Worm (Caenorhabditis elegans): Measurements from ENCODE around the gene acl-8.

Gene acl-8

ce11 chrV:6429870-6430339, 20.8 kb upstream of the acl-8 start, which contains the start of gene alh-4:
Gene alh-4, minus strand, starts transcription at chrV:6429920.
- no peak for TF ChIP-seq daf-16 (GFP tag; optimal IDR thresholded peaks at IDR 0.05)
- TF ChIP-seq daf-16 (tag; optimal IDR thresholded peaks at IDR 0.05): no peak
- TF ChIP-seq ceh-32 (tag; optimal IDR thresholded peaks at IDR 0.05; ENCODE audit: poor library complexity): no peak
- TF ChIP-seq egl-43 (GFP tag; IDR thresholded peaks at IDR 0.05): no peak
- TF ChIP-seq unc-62 (GFP tag; optimal IDR thresholded peaks at IDR 0.05 in 1 of 2): peak in 1 of 2 experiments; percentile 85
- TF ChIP-seq unc-62 (tag; optimal IDR thresholded peaks at IDR 0.05): no peak
- TF ChIP-seq ztf-11 (tag; optimal IDR thresholded peaks at IDR 0.05): no peak
- no peak for TF ChIP-seq zfp-3 (GFP tag; conservative IDR thresholded peaks at IDR 0.05)
- no peak for TF ChIP-seq nhr-25 (tag; optimal IDR thresholded peaks at IDR 0.05; ENCODE audit: borderline replicate concordance, insufficient read depth)
- no peak for TF ChIP-seq nhr-42 (GFP tag; IDR thresholded peaks at IDR 0.05)
- peak; percentile 28 for TF ChIP-seq hlh-11 (tag; optimal IDR thresholded peaks at IDR 0.05)
- TF ChIP-seq dpl-1 (GFP tag; optimal IDR thresholded peaks at IDR 0.05): no peak
- TF ChIP-seq skn-1 (tag; optimal IDR thresholded peaks at IDR 0.05): no peak
- no peak for TF ChIP-seq mdt-29 (GFP tag; IDR thresholded peaks at IDR 0.05)
- TF ChIP-seq nhr-28 (tag; optimal IDR thresholded peaks at IDR 0.05): peak; percentile 44
- no peak for TF ChIP-seq lin-38 (GFP tag; IDR thresholded peaks at IDR 0.05)
- TF ChIP-seq dmd-6 (GFP tag; IDR thresholded peaks at IDR 0.05): no peak
- TF ChIP-seq cey-2 (tag; optimal IDR thresholded peaks at IDR 0.05; ENCODE audit: borderline replicate concordance, insufficient read depth): peak; percentile 45
- peak; percentile 39 for TF ChIP-seq hlh-30 (tag; optimal IDR thresholded peaks at IDR 0.05; ENCODE audit: insufficient read depth)

DNA sequence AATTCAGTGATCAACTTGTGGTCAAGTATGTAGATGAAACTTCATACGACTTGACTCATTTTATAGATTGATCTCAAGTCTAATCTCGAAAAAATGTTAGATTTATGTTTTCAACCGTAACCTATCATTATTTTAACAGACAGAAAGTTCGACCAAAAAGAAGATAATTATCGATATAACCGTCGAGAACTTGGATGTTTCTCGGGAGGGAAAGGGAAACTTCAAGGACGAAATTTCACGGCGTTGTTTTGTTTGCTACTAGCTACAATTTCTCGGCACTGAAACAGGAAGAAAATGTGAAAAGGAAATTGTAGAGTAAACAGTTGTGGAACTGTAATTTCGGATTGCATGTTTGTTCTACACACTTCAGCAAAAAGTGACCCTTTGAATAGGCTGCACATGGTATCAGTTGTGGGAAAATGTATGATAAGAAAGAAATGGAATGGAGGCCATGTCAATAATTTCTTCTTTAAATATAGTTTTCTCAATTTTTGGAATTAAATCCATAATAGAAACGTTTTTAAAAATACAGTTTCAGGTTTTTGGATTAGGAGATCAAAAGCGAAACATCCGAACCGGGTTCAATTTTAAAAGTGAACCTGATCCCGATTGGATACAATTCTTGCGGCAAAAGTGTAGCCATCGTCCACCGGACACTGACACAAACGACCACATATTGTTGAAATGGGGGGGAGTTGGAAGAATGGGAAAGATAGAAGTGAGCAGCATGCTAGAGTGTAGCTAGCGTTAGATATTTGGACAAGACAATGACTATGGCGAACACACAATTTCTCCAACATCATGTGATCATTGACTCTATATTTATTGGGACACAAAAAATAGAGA, 19.9 kb upstream of the acl-8 start:
- TF ChIP-seq nhr-237 (tag; optimal IDR thresholded peaks at IDR 0.05) (no peak), pha-4 (GFP tag; IDR thresholded peaks at IDR 0.05) (no peak), pha-4 (tag; optimal IDR thresholded peaks at IDR 0.05) (no peak), mxl-3 (GFP tag; optimal IDR thresholded peaks at IDR 0.05) (no peak), Y5F2A.4 (GFP tag; optimal IDR thresholded peaks at IDR 0.05) (no peak), egl-43 (GFP tag; IDR thresholded peaks at IDR 0.05) (no peak), mdl-1 (tag; optimal IDR thresholded peaks at IDR 0.05) (peak in 1 of 2 experiments; percentile 7), cey-2 (tag; optimal IDR thresholded peaks at IDR 0.05; ENCODE audit: borderline replicate concordance, insufficient read depth) (no peak), hlh-30 (tag; optimal IDR thresholded peaks at IDR 0.05; ENCODE audit: insufficient read depth) (peak; percentile 39), duxl-1 (tag; optimal IDR thresholded peaks at IDR 0.05; ENCODE audit: poor library complexity) (no peak), attf-4 (tag; optimal IDR thresholded peaks at IDR 0.05) (no peak), ceh-20 (GFP tag; IDR thresholded peaks at IDR 0.05) (no peak), aha-1 (tag) (peak; percentile 10), dmd-9 (GFP tag; IDR thresholded peaks at IDR 0.05) (no peak), ama-1 (optimal IDR thresholded peaks at IDR 0.05) (no peak), skn-1 (tag; optimal IDR thresholded peaks at IDR 0.05) (no peak), aly-2 (tag; optimal IDR thresholded peaks at IDR 0.05) (no peak), spr-1 (tag; optimal IDR thresholded peaks at IDR 0.05) (no peak), Y75B8A.6 (GFP tag; IDR thresholded peaks at IDR 0.05) (no peak), madf-9 (GFP tag; conservative IDR thresholded peaks at IDR 0.05) (no peak), pqm-1 (tag; optimal IDR thresholded peaks at IDR 0.05) (peak; percentile 65), ceh-82 (tag; optimal IDR thresholded peaks at IDR 0.05) (no peak), zip-11 (GFP tag; IDR thresholded peaks at IDR 0.05) (no peak), F26F4.8 (GFP tag; conservative IDR thresholded peaks at IDR 0.05) (no peak), ztf-7 (tag; optimal IDR thresholded peaks at IDR 0.05) (no peak), lir-3 (tag; optimal IDR thresholded peaks at IDR 0.05) (no peak), mep-1 (tag; optimal IDR thresholded peaks at IDR 0.05) (peak; percentile 32), lsy-2 (tag; optimal IDR thresholded peaks at IDR 0.05) (no peak), rbr-2 (tag; optimal IDR thresholded peaks at IDR 0.05) (no peak), nhr-28 (tag; optimal IDR thresholded peaks at IDR 0.05) (peak; percentile 89), nhr-42 (GFP tag; IDR thresholded peaks at IDR 0.05) (no peak), nhr-11 (tag; optimal IDR thresholded peaks at IDR 0.05) (no peak), hlh-11 (tag; optimal IDR thresholded peaks at IDR 0.05) (peak; percentile 23), mes-2 (tag; optimal IDR thresholded peaks at IDR 0.05; ENCODE audit: poor library complexity, severe bottlenecking) (no peak), mdt-29 (GFP tag; IDR thresholded peaks at IDR 0.05) (no peak), tra-1 (GFP tag; IDR thresholded peaks at IDR 0.05) (no peak), nhr-10 (tag; optimal IDR thresholded peaks at IDR 0.05) (no peak)
